Worm (Caenorhabditis elegans): Measurements from ENCODE around the gene cpna-2.

DNA sequence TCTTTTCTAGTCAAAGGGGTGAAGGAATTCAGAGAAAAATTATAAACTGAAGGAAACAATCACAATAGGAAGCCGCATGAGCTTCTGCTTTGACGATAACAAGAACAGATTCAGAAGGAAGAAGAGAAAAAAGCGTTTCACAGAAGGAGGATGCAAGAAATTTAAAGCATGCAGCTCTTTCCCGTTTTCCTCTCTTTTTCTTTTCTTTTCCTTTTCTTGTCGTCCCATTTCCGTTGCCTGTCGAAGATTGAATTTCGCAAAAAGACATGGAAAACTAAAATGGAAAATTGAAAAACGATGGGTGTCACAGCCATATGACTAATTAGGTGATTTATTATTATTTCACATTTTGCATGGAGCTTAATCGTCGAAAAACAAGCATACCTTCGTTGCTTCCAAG lies 8.6 kb upstream of the cpna-2 start:
- TF ChIP-seq unc-62 (GFP tag; optimal IDR thresholded peaks at IDR 0.05 in 1 of 2), result peak in 1 of 2 experiments; percentile 87
- no peak for TF ChIP-seq unc-62 (tag; optimal IDR thresholded peaks at IDR 0.05)
- TF ChIP-seq attf-4 (tag; optimal IDR thresholded peaks at IDR 0.05), result no peak
- peak; percentile 82 for TF ChIP-seq fkh-10 (GFP tag; optimal IDR thresholded peaks at IDR 0.05)
